Worm (Caenorhabditis elegans) whole organism, mixed stage, embryonic: ENCODE measurements around the gene ugt-42.

Experiments
- M03D4.4 ChIP-seq: sonication (generic microtip); optimal IDR thresholded peaks from 2 replicates; lab custom pipeline; 2017; ENCODE audit warnings: mild to moderate bottlenecking, missing genetic modification characterization, missing compliant biosample characterization
- bed-3 ChIP-seq: fragments of 200-800 bp; sonication (Bioruptor generic); optimal IDR thresholded peaks from 3 replicates; lab custom pipeline; 2018; ENCODE audit warnings: mild to moderate bottlenecking, missing genetic modification characterization, moderate library complexity, missing compliant biosample characterization
- blmp-1 ChIP-seq: fragments of 150-350 bp; optimal IDR thresholded peaks from 2 replicates; lab custom pipeline; 2014; ENCODE audit warnings: missing biosample characterization, missing genetic modification characterization
- ceh-39 ChIP-seq: fragments of 150-350 bp; optimal IDR thresholded peaks from 2 replicates; lab custom pipeline; 2014; ENCODE audit warnings: missing biosample characterization, missing genetic modification characterization
- ceh-43 ChIP-seq: fragments of 200-800 bp; sonication (Bioruptor generic); optimal IDR thresholded peaks from 2 replicates; lab custom pipeline; 2018; ENCODE audit warnings: mild to moderate bottlenecking, missing genetic modification characterization, moderate library complexity, missing compliant biosample characterization
- ceh-83 ChIP-seq: fragments of 200-800 bp; sonication (Bioruptor generic); optimal IDR thresholded peaks from 2 replicates; lab custom pipeline; 2018; ENCODE audit warnings: mild to moderate bottlenecking, missing genetic modification characterization, missing compliant biosample characterization
- ces-1 ChIP-seq: fragments of 150-350 bp; optimal IDR thresholded peaks from 2 replicates; lab custom pipeline; 2014; ENCODE audit warnings: missing biosample characterization, missing genetic modification reagents, missing genetic modification characterization
- cnd-1 ChIP-seq: fragments of 200-800 bp; sonication (Bioruptor generic); optimal IDR thresholded peaks from 2 replicates; lab custom pipeline; 2018; ENCODE audit warnings: mild to moderate bottlenecking, missing genetic modification characterization, missing compliant biosample characterization
- drap-1 ChIP-seq: fragments of 200-800 bp; sonication (Bioruptor generic); optimal IDR thresholded peaks from 3 replicates; lab custom pipeline; 2018; ENCODE audit warnings: mild to moderate bottlenecking, missing genetic modification characterization, missing compliant biosample characterization
- elt-1 ChIP-seq: sonication (generic microtip); optimal IDR thresholded peaks from 2 replicates; lab custom pipeline; 2017; ENCODE audit warnings: missing genetic modification characterization, mild to moderate bottlenecking, missing compliant biosample characterization, antibody characterized with exemption, moderate library complexity, borderline replicate concordance; ENCODE audit not compliant: insufficient read depth
- elt-3 ChIP-seq: fragments of 150-350 bp; optimal IDR thresholded peaks from 2 replicates; lab custom pipeline; 2014; ENCODE audit warnings: missing biosample characterization, missing genetic modification characterization
- ham-2 ChIP-seq: fragments of 200-800 bp; sonication (Bioruptor generic); optimal IDR thresholded peaks from 2 replicates; lab custom pipeline; 2018; ENCODE audit warnings: mild to moderate bottlenecking, missing genetic modification characterization, missing compliant biosample characterization
- hlh-1 ChIP-seq: fragments of 150-350 bp; optimal IDR thresholded peaks from 2 replicates; lab custom pipeline; 2014; ENCODE audit warnings: missing biosample characterization, missing genetic modification reagents, missing genetic modification characterization
- lin-13 ChIP-seq: fragments of 150-350 bp; optimal IDR thresholded peaks from 2 replicates; lab custom pipeline; 2014; ENCODE audit warnings: missing biosample characterization, missing genetic modification characterization
- lin-32 ChIP-seq: fragments of 200-800 bp; sonication (Bioruptor generic); optimal IDR thresholded peaks from 2 replicates; lab custom pipeline; 2018; ENCODE audit warnings: mild to moderate bottlenecking, missing genetic modification characterization, missing compliant biosample characterization
- lsy-2 ChIP-seq: fragments of 150-350 bp; optimal IDR thresholded peaks from 2 replicates; lab custom pipeline; 2014; ENCODE audit warnings: missing biosample characterization, missing genetic modification characterization
- mab-5 ChIP-seq: fragments of 150-350 bp; optimal IDR thresholded peaks from 2 replicates; lab custom pipeline; 2014; ENCODE audit warnings: missing biosample characterization, missing genetic modification characterization
- mep-1 ChIP-seq: fragments of 150-350 bp; optimal IDR thresholded peaks from 2 replicates; lab custom pipeline; 2017; ENCODE audit warnings: missing biosample characterization, missing genetic modification reagents, missing genetic modification characterization, inconsistent platforms
- nhr-12 ChIP-seq: fragments of 150-350 bp; optimal IDR thresholded peaks from 2 replicates; lab custom pipeline; 2014; ENCODE audit warnings: missing biosample characterization, missing genetic modification characterization
- nhr-2 ChIP-seq: fragments of 150-350 bp; optimal IDR thresholded peaks from 2 replicates; lab custom pipeline; 2014; ENCODE audit warnings: missing biosample characterization, missing genetic modification characterization
- nhr-237 ChIP-seq: fragments of 150-350 bp; optimal IDR thresholded peaks from 2 replicates; lab custom pipeline; 2014; ENCODE audit warnings: missing biosample characterization, missing genetic modification characterization
- nhr-28 ChIP-seq: fragments of 150-350 bp; optimal IDR thresholded peaks from 2 replicates; lab custom pipeline; 2014; ENCODE audit warnings: missing biosample characterization, missing genetic modification characterization
- nhr-76 ChIP-seq: sonication (generic microtip); optimal IDR thresholded peaks from 2 replicates; lab custom pipeline; 2017; ENCODE audit warnings: missing biosample characterization, missing genetic modification characterization
- pha-4 ChIP-seq: fragments of 150-350 bp; optimal IDR thresholded peaks from 2 replicates; lab custom pipeline; 2018; ENCODE audit warnings: missing biosample characterization, missing genetic modification reagents, missing genetic modification characterization
- sem-2 ChIP-seq: fragments of 200-800 bp; sonication (Bioruptor generic); optimal IDR thresholded peaks from 2 replicates; lab custom pipeline; 2018; ENCODE audit warnings: mild to moderate bottlenecking, missing genetic modification characterization, missing compliant biosample characterization
- sptf-1 ChIP-seq: sonication (generic microtip); optimal IDR thresholded peaks from 2 replicates; lab custom pipeline; 2017; ENCODE audit warnings: mild to moderate bottlenecking, missing genetic modification characterization, moderate library complexity, missing compliant biosample characterization
- tbx-8 ChIP-seq: fragments of 200-800 bp; sonication (Bioruptor generic); optimal IDR thresholded peaks from 2 replicates; lab custom pipeline; 2018; ENCODE audit warnings: mild to moderate bottlenecking, missing genetic modification characterization, moderate library complexity, missing compliant biosample characterization
- unc-120 ChIP-seq: sonication (generic microtip); optimal IDR thresholded peaks from 2 replicates; lab custom pipeline; 2017; ENCODE audit warnings: missing genetic modification characterization, missing compliant biosample characterization; ENCODE audit not compliant: poor library complexity, severe bottlenecking
- unc-39 ChIP-seq: fragments of 150-350 bp; optimal IDR thresholded peaks from 2 replicates; lab custom pipeline; 2014; ENCODE audit warnings: missing biosample characterization, missing genetic modification characterization
- unc-62 ChIP-seq: fragments of 150-350 bp; optimal IDR thresholded peaks from 2 replicates; lab custom pipeline; 2014; ENCODE audit warnings: missing biosample characterization, missing genetic modification reagents, missing genetic modification characterization
- zip-8 ChIP-seq: fragments of 150-350 bp; optimal IDR thresholded peaks from 2 replicates; lab custom pipeline; 2014; ENCODE audit warnings: missing biosample characterization, missing genetic modification characterization
- ztf-11 ChIP-seq: fragments of 150-350 bp; optimal IDR thresholded peaks from 2 replicates; lab custom pipeline; 2014; ENCODE audit warnings: missing biosample characterization, missing genetic modification characterization

ugt-42 gene

DNA sequence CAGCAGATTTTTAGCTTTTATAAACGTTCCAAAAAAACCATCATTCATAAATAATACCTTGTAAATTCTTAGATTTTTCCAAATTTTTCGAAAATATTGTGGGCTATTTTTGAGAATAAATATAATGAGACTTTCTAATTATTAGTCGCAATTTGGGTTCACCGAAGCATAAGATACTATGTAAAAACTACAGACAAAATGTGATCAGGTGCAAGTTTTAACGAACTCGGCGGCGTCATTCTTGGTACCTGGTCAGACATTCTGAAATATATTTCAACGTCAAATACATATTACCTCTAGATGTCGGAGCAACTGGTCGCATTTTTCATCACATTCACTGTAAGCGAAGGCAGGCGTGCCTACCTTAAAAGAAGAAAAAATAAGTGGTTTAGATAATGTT is 35.0 kb downstream of the ugt-42 start, which contains the start of gene srx-23:
srx-23 (plus strand) TSS at position 301 of the 400 bp plus-strand sequence.
- TF ChIP-seq nhr-2 (no peak), nhr-28 (tag; lab: Kevin White, UChicago) (no peak), nhr-12 (tag; lab: Kevin White, UChicago) (no peak), ceh-43 (GFP tag; lab: Kevin White, UChicago) (no peak), sptf-1 (tag; lab: Kevin White, UChicago) (no peak), blmp-1 (tag; lab: Kevin White, UChicago) (no peak), mab-5 (tag; lab: Kevin White, UChicago) (no peak), tbx-8 (GFP tag; lab: Kevin White, UChicago) (no peak), nhr-76 (tag; lab: Kevin White, UChicago) (no peak), unc-39 (tag; lab: Kevin White, UChicago) (no peak), bed-3 (GFP tag; lab: Kevin White, UChicago) (no peak), pha-4 (no peak), ces-1 (GFP tag; lab: Kevin White, UChicago) (no peak), lin-32 (GFP tag; lab: Kevin White, UChicago) (no peak), sem-2 (no peak)

DNA sequence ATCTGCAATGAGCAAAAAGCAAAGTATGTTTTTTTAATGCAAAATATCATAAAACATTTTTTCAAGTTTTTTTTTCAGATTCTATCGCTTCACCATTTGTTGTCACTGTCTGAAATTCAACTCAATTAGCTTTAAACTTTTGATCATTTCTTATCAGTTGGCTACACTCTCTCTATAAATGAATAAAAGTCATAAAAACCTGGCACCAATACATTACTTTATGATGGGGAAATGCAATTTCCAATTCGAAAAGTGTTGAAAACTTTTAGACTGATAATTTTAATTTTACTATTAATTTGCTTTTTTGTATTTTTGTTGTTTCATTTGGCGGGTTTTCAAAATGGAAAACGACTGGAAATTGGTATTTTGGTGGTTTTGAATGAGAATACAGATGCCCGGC is 36.9 kb downstream of the ugt-42 start, which contains the start of gene F31F4.1:
F31F4.1 (plus strand) TSS at position 203 of the 400 bp plus-strand sequence.
- TF ChIP-seq tbx-8 (GFP tag; lab: Kevin White, UChicago): no peak
- no peak for TF ChIP-seq ces-1 (GFP tag; lab: Kevin White, UChicago)
- TF ChIP-seq nhr-76 (tag; lab: Kevin White, UChicago): no peak
- no peak for TF ChIP-seq drap-1

DNA sequence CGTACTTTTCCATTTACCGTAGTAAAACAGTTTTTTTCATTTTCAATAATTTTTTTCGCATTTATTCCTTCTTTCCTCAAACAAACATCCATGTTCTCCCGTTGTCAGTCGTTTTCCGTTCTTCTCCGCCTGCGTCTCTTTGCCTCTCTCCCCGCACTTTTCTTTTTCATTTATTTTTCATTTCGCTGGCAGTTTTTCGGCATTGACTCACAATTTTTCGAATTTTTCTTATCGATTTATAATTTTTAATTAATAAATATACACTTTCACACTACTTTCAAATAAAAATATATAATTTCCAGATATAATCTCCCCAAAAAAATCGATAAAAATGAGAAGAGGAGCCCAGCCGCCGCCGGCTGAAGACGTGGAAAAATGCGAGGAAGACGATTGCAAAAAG is 40.4 kb downstream of the ugt-42 start, which contains the start of gene H25P19.1:
H25P19.1 (plus strand) TSS at position 301 of the 400 bp plus-strand sequence.
- TF ChIP-seq blmp-1 (tag; lab: Kevin White, UChicago) (no peak), ztf-11 (tag; lab: Kevin White, UChicago) (no peak), lin-32 (GFP tag; lab: Kevin White, UChicago) (no peak), unc-39 (tag; lab: Kevin White, UChicago) (no peak), elt-3 (no peak), nhr-237 (tag; lab: Kevin White, UChicago) (no peak), ham-2 (GFP tag; lab: Kevin White, UChicago) (no peak), lin-13 (tag; lab: Kevin White, UChicago) (no peak), sem-2 (no peak)

DNA sequence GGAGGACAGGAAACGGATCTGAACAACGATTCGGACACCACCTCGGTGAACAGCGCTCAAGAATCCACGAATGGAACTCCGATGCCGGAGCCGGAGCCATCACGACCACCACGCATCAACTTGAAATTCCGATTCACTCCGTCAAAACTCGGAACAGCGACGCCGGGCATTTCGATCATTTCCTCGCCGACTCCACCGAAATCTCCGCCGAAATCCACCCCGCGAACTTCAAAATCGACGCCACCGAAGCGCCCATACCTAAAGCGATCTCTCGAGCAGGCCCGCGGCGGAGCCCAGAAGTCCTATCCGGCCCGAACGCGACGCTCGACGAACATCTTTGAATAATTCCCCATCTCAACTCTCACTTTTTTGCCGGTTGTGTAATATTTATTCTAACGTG is 42.5 kb downstream of the ugt-42 start:
- no peak for TF ChIP-seq lin-32 (GFP tag; lab: Kevin White, UChicago)
- no peak for TF ChIP-seq zip-8

DNA sequence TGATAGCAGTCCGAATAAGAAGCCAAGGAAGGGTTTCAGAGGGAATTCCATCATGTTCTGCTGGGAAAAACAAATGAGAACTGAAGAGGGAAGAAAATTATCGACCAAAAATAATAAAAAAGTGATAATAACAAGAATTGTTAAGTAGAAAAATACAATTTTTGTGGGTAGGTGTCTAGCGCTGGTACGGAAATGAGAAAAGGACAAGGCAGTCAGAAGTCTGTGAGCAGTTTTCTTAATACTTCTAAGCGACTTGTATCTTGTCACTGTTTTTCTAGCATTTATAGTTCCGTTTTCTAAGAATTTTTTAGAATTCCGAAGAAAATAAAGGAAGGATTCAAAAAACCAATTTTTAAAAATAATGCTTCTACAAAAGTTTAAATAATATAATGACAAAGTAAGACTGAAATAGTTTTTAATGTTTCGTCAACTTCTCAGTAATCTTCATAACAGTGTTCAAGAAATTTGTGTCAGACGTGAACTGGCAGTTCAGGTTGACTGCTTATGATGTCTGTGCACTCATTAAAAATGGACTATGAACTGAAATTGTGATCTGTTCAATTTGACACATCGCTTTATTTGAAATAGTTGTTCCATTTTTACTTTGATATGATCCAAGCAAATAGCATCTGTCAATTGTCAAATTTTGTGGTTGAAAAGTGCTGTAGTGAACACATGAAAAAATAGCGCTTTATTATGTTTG is 45.9 kb downstream of the ugt-42 start, which contains the start of gene srx-4:
srx-4 (minus strand) TSS at position 51 of the 703 bp plus-strand sequence.
- TF ChIP-seq lsy-2 (tag; lab: Kevin White, UChicago) (no peak), nhr-12 (tag; lab: Kevin White, UChicago) (no peak), ceh-83 (GFP tag; lab: Kevin White, UChicago) (no peak), tbx-8 (GFP tag; lab: Kevin White, UChicago) (no peak)

DNA sequence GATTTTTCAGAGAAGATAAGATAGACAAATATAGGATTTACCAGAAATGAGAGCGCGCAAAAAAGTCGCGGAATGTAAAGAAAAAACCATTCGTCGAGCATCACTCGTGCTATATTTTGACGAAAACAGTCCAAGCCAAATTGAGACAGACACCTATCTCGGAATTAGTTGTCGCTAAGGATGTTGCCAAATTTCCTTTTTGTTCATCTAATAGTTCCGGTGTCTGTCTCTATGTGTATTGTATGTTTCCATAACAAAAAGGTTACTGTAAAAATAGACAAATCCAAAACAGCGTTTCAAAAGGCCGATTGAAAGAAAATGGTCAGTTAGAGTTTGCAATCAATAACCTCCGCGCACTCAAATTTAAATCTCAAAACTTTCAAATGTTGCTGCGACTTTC is 47.6 kb downstream of the ugt-42 start, which contains the start of gene srj-53:
srj-53 (minus strand) TSS at position 101 of the 400 bp plus-strand sequence.
- TF ChIP-seq elt-1 (no peak), nhr-2 (no peak), ham-2 (GFP tag; lab: Kevin White, UChicago) (no peak)

DNA sequence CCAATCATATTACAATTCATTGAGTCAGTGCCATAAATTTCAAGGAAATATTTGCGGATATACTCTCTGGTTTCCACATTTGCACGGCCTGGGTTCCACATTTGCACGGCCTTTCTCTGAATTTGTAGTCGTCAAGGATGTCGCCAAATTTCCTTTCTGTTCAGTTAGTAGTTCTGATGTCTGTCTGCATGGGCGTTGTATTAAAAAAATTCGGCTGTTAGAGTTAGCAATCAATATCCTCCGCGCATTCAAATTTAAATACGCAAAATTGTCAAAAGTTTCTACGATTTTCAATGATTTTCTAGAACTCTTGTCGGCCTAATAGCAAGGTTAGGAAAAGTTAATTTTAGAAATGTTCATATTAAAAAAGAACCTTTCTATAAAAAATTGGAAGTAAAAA is 48.9 kb downstream of the ugt-42 start, which contains the start of gene srj-52:
srj-52 (minus strand) TSS at position 101 of the 400 bp plus-strand sequence.
- TF ChIP-seq lin-32 (GFP tag; lab: Kevin White, UChicago) (no peak), nhr-76 (tag; lab: Kevin White, UChicago) (no peak), nhr-28 (tag; lab: Kevin White, UChicago) (no peak), pha-4 (no peak), mep-1 (tag; lab: Kevin White, UChicago) (no peak), ceh-43 (GFP tag; lab: Kevin White, UChicago) (no peak), elt-1 (no peak), M03D4.4 (tag; lab: Kevin White, UChicago) (no peak), cnd-1 (tag; lab: Kevin White, UChicago) (no peak), ceh-39 (tag; lab: Kevin White, UChicago) (no peak), sptf-1 (tag; lab: Kevin White, UChicago) (no peak), nhr-2 (no peak), hlh-1 (tag; lab: Kevin White, UChicago) (no peak), unc-62 (no peak), lin-13 (tag; lab: Kevin White, UChicago) (no peak), bed-3 (GFP tag; lab: Kevin White, UChicago) (no peak), lsy-2 (tag; lab: Kevin White, UChicago) (no peak), nhr-12 (tag; lab: Kevin White, UChicago) (no peak), unc-120 (no peak)
